Fruit fly (Drosophila melanogaster) whole organism, embryonic: ENCODE data around the gene Agpat2.

Source experiments
- Atf6 ChIP-seq: fragments of 200-800 bp; sonication (Bioruptor generic); IDR thresholded peaks from 2 replicates; pipeline ENCODE4 v1.3.6; 2022; ENCODE audit warnings: missing biosample characterization, missing genetic modification characterization
- Bteb2 ChIP-seq: fragments of 200-800 bp; sonication (Bioruptor generic); optimal IDR thresholded peaks from 2 replicates; lab custom pipeline; 2016; ENCODE audit warnings: missing biosample characterization, missing genetic modification characterization
- CG10267 ChIP-seq: fragments of 200-800 bp; sonication (Bioruptor generic); optimal IDR thresholded peaks from 2 replicates; lab custom pipeline; 2018; ENCODE audit warnings: missing biosample characterization, mild to moderate bottlenecking, missing genetic modification characterization, moderate library complexity
- CG10366 ChIP-seq: fragments of 200-800 bp; sonication (Bioruptor generic); IDR thresholded peaks from 2 replicates; pipeline ENCODE4 v1.3.6; 2022; ENCODE audit warnings: missing biosample characterization, missing genetic modification characterization
- CG10462 ChIP-seq: fragments of 200-800 bp; sonication (Bioruptor generic); optimal IDR thresholded peaks from 2 replicates; lab custom pipeline; 2016; ENCODE audit warnings: missing biosample characterization, missing genetic modification characterization
- CG11696 ChIP-seq: fragments of 200-800 bp; sonication (Bioruptor generic); IDR thresholded peaks from 2 replicates; pipeline ENCODE4 v1.3.6; 2022; ENCODE audit warnings: missing biosample characterization, missing genetic modification characterization
- CG11723 ChIP-seq: fragments of 200-800 bp; sonication (Bioruptor generic); optimal IDR thresholded peaks from 2 replicates; lab custom pipeline; 2017; ENCODE audit warnings: missing biosample characterization, mild to moderate bottlenecking, missing genetic modification characterization
- CG12071 ChIP-seq: fragments of 200-800 bp; sonication (Bioruptor generic); optimal IDR thresholded peaks from 3 replicates; lab custom pipeline; 2018; ENCODE audit warnings: missing biosample characterization, mild to moderate bottlenecking, missing genetic modification characterization
- CG12104 ChIP-seq: fragments of 200-800 bp; sonication (Bioruptor generic); optimal IDR thresholded peaks from 3 replicates; lab custom pipeline; 2016; ENCODE audit warnings: missing biosample characterization, missing genetic modification characterization
- CG13296 ChIP-seq: fragments of 200-800 bp; sonication (Bioruptor generic); optimal IDR thresholded peaks from 3 replicates; lab custom pipeline; 2018; ENCODE audit warnings: missing biosample characterization, mild to moderate bottlenecking, missing genetic modification characterization
- CG13424 ChIP-seq: fragments of 200-800 bp; sonication (Bioruptor generic); optimal IDR thresholded peaks from 2 replicates; lab custom pipeline; 2019; ENCODE audit warnings: missing biosample characterization, mild to moderate bottlenecking, missing genetic modification characterization, moderate library complexity
- CG14441 ChIP-seq: fragments of 200-800 bp; sonication (Bioruptor generic); IDR thresholded peaks from 2 replicates; pipeline ENCODE4 v1.3.6; 2022; ENCODE audit warnings: missing biosample characterization, missing genetic modification characterization
- CG1603 ChIP-seq: fragments of 200-800 bp; sonication (Bioruptor generic); optimal IDR thresholded peaks from 2 replicates; lab custom pipeline; 2019; ENCODE audit warnings: missing biosample characterization, mild to moderate bottlenecking, missing genetic modification characterization, moderate library complexity
- CG16813 ChIP-seq: fragments of 200-800 bp; sonication (Bioruptor generic); IDR thresholded peaks from 3 replicates; pipeline ENCODE4 v1.3.6; 2022; ENCODE audit warnings: missing biosample characterization, missing genetic modification characterization; ENCODE audit not compliant: partially characterized antibody
- CG16815 ChIP-seq: fragments of 200-800 bp; sonication (Bioruptor generic); optimal IDR thresholded peaks from 3 replicates; lab custom pipeline; 2017; ENCODE audit warnings: missing biosample characterization, mild to moderate bottlenecking, missing genetic modification characterization
- CG18599 ChIP-seq: fragments of 200-800 bp; sonication (Bioruptor generic); optimal IDR thresholded peaks from 3 replicates; lab custom pipeline; 2017; ENCODE audit warnings: missing biosample characterization, missing genetic modification characterization, mild to moderate bottlenecking, moderate library complexity, missing genetic modification reagents
- CG2889 ChIP-seq: fragments of 200-800 bp; sonication (Bioruptor generic); IDR thresholded peaks from 3 replicates; pipeline ENCODE4 v1.3.6; 2022; ENCODE audit warnings: missing biosample characterization, missing genetic modification characterization
- CG31365 ChIP-seq: fragments of 200-800 bp; sonication (Bioruptor generic); optimal IDR thresholded peaks from 2 replicates; lab custom pipeline; 2018; ENCODE audit warnings: missing biosample characterization, mild to moderate bottlenecking, missing genetic modification characterization
- CG4404 ChIP-seq: fragments of 200-800 bp; sonication (Bioruptor generic); IDR thresholded peaks from 2 replicates; pipeline ENCODE4 v1.3.6; 2022; ENCODE audit warnings: missing biosample characterization, missing genetic modification characterization
- CG4424 ChIP-seq: fragments of 200-800 bp; sonication (Bioruptor generic); optimal IDR thresholded peaks from 3 replicates; lab custom pipeline; 2016; ENCODE audit warnings: missing biosample characterization, missing genetic modification characterization
- Eip74EF ChIP-seq, 2 experiments: fragments of 200-800 bp in 1 of 2; fragments of >200 bp in 1 of 2; sonication (Bioruptor generic) in 1 of 2; optimal IDR thresholded peaks; 2 replicates each; lab custom pipeline; 2017 to 2019; ENCODE audit warnings: missing biosample characterization in 2 of 2, missing genetic modification characterization in 2 of 2, mild to moderate bottlenecking in 1 of 2, moderate library complexity in 1 of 2
- Gug ChIP-seq: fragments of 200-800 bp; sonication (Bioruptor generic); IDR thresholded peaks from 4 replicates; pipeline ENCODE4 v1.3.6; 2022; ENCODE audit warnings: missing biosample characterization, missing genetic modification characterization
- HLH3B ChIP-seq: fragments of 200-800 bp; sonication (Bioruptor generic); IDR thresholded peaks from 2 replicates; pipeline ENCODE4 v1.3.6; 2022; ENCODE audit warnings: missing biosample characterization, missing genetic modification characterization
- Hr51 ChIP-seq, 2 experiments: fragments of 200-800 bp; sonication (Bioruptor generic); optimal IDR thresholded peaks; 2 replicates in 1 of 2; 3 replicates in 1 of 2; lab custom pipeline; 2016 to 2018; ENCODE audit warnings: missing biosample characterization in 2 of 2, missing genetic modification characterization in 2 of 2, mild to moderate bottlenecking in 1 of 2, moderate library complexity in 1 of 2
- NC2α ChIP-seq: fragments of 200-800 bp; sonication (Bioruptor generic); optimal IDR thresholded peaks from 2 replicates; lab custom pipeline; 2016; ENCODE audit warnings: missing biosample characterization, missing genetic modification characterization
- Rfx ChIP-seq: fragments of 200-800 bp; sonication (Bioruptor generic); IDR thresholded peaks from 2 replicates; pipeline ENCODE4 v1.3.6; 2022; ENCODE audit warnings: missing biosample characterization, missing genetic modification characterization
- Sry-δ ChIP-seq: fragments of 200-800 bp; sonication (Bioruptor generic); optimal IDR thresholded peaks from 2 replicates; lab custom pipeline; 2016; ENCODE audit warnings: missing biosample characterization, missing genetic modification characterization
- Xrp1 ChIP-seq: fragments of 200-800 bp; sonication (Bioruptor generic); IDR thresholded peaks from 2 replicates; pipeline ENCODE4 v1.3.6; 2022; ENCODE audit warnings: missing biosample characterization, missing genetic modification characterization
- ase ChIP-seq: fragments of 200-800 bp; sonication (Bioruptor generic); IDR thresholded peaks from 3 replicates; pipeline ENCODE4 v1.3.6; 2022; ENCODE audit warnings: missing biosample characterization, missing genetic modification characterization
- cad ChIP-seq: fragments of >200 bp; optimal IDR thresholded peaks from 2 replicates; lab custom pipeline; 2017; ENCODE audit warnings: missing biosample characterization, missing genetic modification characterization
- chn ChIP-seq: fragments of 200-800 bp; sonication (Bioruptor generic); optimal IDR thresholded peaks from 2 replicates; lab custom pipeline; 2016; ENCODE audit warnings: missing biosample characterization, missing genetic modification characterization
- crc ChIP-seq: fragments of 200-800 bp; sonication (Bioruptor generic); optimal IDR thresholded peaks from 2 replicates; lab custom pipeline; 2016; ENCODE audit warnings: missing biosample characterization, missing genetic modification characterization
- dimm ChIP-seq: fragments of 200-800 bp; sonication (Bioruptor generic); IDR thresholded peaks from 2 replicates; pipeline ENCODE4 v1.3.6; 2022; ENCODE audit warnings: missing biosample characterization, missing genetic modification characterization
- fd96Cb ChIP-seq: fragments of 200-800 bp; sonication (Bioruptor generic); optimal IDR thresholded peaks from 2 replicates; lab custom pipeline; 2018; ENCODE audit warnings: missing biosample characterization, mild to moderate bottlenecking, missing genetic modification characterization, moderate library complexity
- gfzf ChIP-seq: fragments of 200-800 bp; sonication (Bioruptor generic); optimal IDR thresholded peaks from 2 replicates; lab custom pipeline; 2016; ENCODE audit warnings: missing biosample characterization, mild to moderate bottlenecking, missing genetic modification characterization, moderate library complexity
- hb ChIP-seq: fragments of 200-800 bp; sonication (Bioruptor generic); IDR thresholded peaks from 3 replicates; pipeline ENCODE4 v1.3.6; 2022; ENCODE audit warnings: missing biosample characterization, missing genetic modification characterization; ENCODE audit not compliant: partially characterized antibody
- her ChIP-seq: fragments of 200-800 bp; sonication (Bioruptor generic); optimal IDR thresholded peaks from 2 replicates; lab custom pipeline; 2016; ENCODE audit warnings: missing biosample characterization, missing genetic modification characterization
- jigr1 ChIP-seq: fragments of 200-800 bp; sonication (Bioruptor generic); IDR thresholded peaks from 3 replicates; pipeline ENCODE4 v1.3.6; 2022; ENCODE audit warnings: missing biosample characterization, missing genetic modification characterization
- klu ChIP-seq: fragments of 200-800 bp; sonication (Bioruptor generic); IDR thresholded peaks from 2 replicates; pipeline ENCODE4 v1.3.6; 2022; ENCODE audit warnings: missing biosample characterization, missing genetic modification characterization
- lilli ChIP-seq: fragments of 200-800 bp; sonication (Bioruptor generic); optimal IDR thresholded peaks from 3 replicates; lab custom pipeline; 2016; ENCODE audit warnings: missing biosample characterization, missing genetic modification characterization
- otp ChIP-seq: fragments of 200-800 bp; sonication (Bioruptor generic); IDR thresholded peaks from 3 replicates; pipeline ENCODE4, ENCODE4 v1.3.6; 2022; ENCODE audit warnings: missing biosample characterization, missing genetic modification characterization
- pnt ChIP-seq: fragments of 200-800 bp; sonication (Bioruptor generic); optimal IDR thresholded peaks from 3 replicates; lab custom pipeline; 2016; ENCODE audit warnings: missing biosample characterization, missing genetic modification characterization
- rib ChIP-seq: fragments of 200-800 bp; sonication (Bioruptor generic); IDR thresholded peaks from 2 replicates; pipeline ENCODE4 v1.3.6; 2022; ENCODE audit warnings: missing biosample characterization, missing genetic modification characterization
- sima ChIP-seq: fragments of 200-800 bp; sonication (Bioruptor generic); optimal IDR thresholded peaks from 2 replicates; lab custom pipeline; 2016; ENCODE audit warnings: missing biosample characterization, missing genetic modification characterization
- so ChIP-seq: fragments of 200-800 bp; sonication (Bioruptor generic); IDR thresholded peaks from 3 replicates; pipeline ENCODE4 v1.3.6; 2022; ENCODE audit warnings: missing biosample characterization, missing genetic modification characterization
- sug ChIP-seq: fragments of 200-800 bp; optimal IDR thresholded peaks from 2 replicates; lab custom pipeline; 2019; ENCODE audit warnings: missing biosample characterization, mild to moderate bottlenecking, missing genetic modification characterization, moderate library complexity
- tgo ChIP-seq: fragments of 200-800 bp; sonication (Bioruptor generic); IDR thresholded peaks from 3 replicates; pipeline ENCODE4 v1.3.6; 2022; ENCODE audit warnings: missing biosample characterization, missing genetic modification characterization
- trem ChIP-seq: fragments of 200-800 bp; optimal IDR thresholded peaks from 3 replicates; lab custom pipeline; 2019; ENCODE audit warnings: missing biosample characterization, mild to moderate bottlenecking, missing genetic modification characterization, moderate library complexity
- vfl ChIP-seq: fragments of 200-800 bp; sonication (Bioruptor generic); optimal IDR thresholded peaks from 2 replicates; lab custom pipeline; 2016; ENCODE audit warnings: missing biosample characterization, missing genetic modification characterization
- wdn ChIP-seq: fragments of 200-800 bp; sonication (Bioruptor generic); IDR thresholded peaks from 2 replicates; pipeline ENCODE4 v1.3.6; 2022; ENCODE audit warnings: missing biosample characterization, missing genetic modification characterization
- zfh1 ChIP-seq: fragments of 200-800 bp; sonication (Bioruptor generic); IDR thresholded peaks from 3 replicates; pipeline ENCODE4 v1.3.6; 2022; ENCODE audit warnings: missing biosample characterization, missing genetic modification characterization

Gene Agpat2

DNA sequence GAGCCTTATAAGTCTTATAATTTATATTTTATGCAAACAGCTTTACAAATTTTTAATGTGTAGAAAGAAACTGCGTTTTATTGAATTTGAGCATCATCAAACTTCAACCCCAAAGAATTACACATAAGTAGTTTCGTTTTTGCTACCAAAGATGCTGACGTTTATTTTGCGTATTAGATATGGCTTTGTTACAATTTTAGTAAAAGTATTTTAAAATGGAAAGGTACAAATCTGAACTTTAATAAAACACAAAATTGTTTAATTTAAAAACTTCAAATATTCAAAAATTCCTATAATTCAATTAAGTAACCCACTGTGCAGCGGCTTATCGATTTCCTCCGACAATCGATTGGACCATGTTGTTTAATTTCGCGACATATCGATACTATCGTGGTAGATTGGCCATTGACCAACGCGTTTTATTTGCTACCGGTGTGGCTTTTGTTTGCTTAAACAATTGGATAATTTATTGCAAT is 351 bp upstream of the Agpat2 start, which contains the start of gene prg:
TSS of gene prg (plus strand) at position 382 of the 476 bp plus-strand sequence.
- TF ChIP-seq CG2889 (GFP tag; lab: Robert Waterston, UW) (no peak), CG1603 (tag; lab: Kevin White, UChicago) (peak; percentile 57), Rfx (GFP tag; lab: Robert Waterston, UW) (peak; percentile 77), sug (tag; lab: Kevin White, UChicago) (peak; percentile 68), her (GFP tag; lab: Kevin White, UChicago) (peak; percentile 65), CG13424 (tag; lab: Kevin White, UChicago) (peak; percentile 72), vfl (GFP tag; lab: Kevin White, UChicago) (no peak), CG10267 (tag; lab: Kevin White, UChicago) (peak; percentile 71), so (peak; percentile 63; the same call in 1 of the 3 replicates), klu (GFP tag; lab: Robert Waterston, UW) (no peak), ase (GFP tag; lab: Robert Waterston, UW) (no peak), CG16815 (GFP tag; lab: Kevin White, UChicago) (peak; percentile 8), chn (peak; percentile 33), CG16813 (GFP tag; lab: Robert Waterston, UW) (peak; percentile 95), wdn (0 out of 2 replicates have a peak, but pooled peaks have one; percentile 32), pnt (GFP tag; lab: Kevin White, UChicago) (peak; percentile 13), Hr51 (GFP tag; optimal IDR thresholded peaks at IDR 0.05; lab: Kevin White, UChicago) (peak; percentile 45 to 69), tgo (peak; percentile 67), hb (GFP tag; lab: Robert Waterston, UW) (peak; percentile 95), Sry-δ (GFP tag; lab: Kevin White, UChicago) (peak; percentile 77), Eip74EF (GFP tag; optimal IDR thresholded peaks at IDR 0.05; lab: Kevin White, UChicago) (peak in 1 of 2 experiments; percentile 73), CG10366 (GFP tag; lab: Robert Waterston, UW) (peak; percentile 47), cad (GFP tag; lab: Kevin White, UChicago) (no peak), HLH3B (peak; percentile 26; the same call in 1 of the 2 replicates), dimm (no peak), CG11723 (peak; percentile 21), lilli (peak; percentile 74), CG12071 (no peak), Xrp1 (GFP tag; lab: Robert Waterston, UW) (peak; percentile 74), NC2α (GFP tag; lab: Kevin White, UChicago) (peak; percentile 42), CG12104 (peak; percentile 63), sima (no peak), CG10462 (GFP tag; lab: Kevin White, UChicago) (peak; percentile 34), crc (GFP tag; lab: Kevin White, UChicago) (peak; percentile 36), trem (peak; percentile 68), otp (GFP tag; lab: Robert Waterston, UW) (peak; percentile 45; the same call in 1 of the 3 replicates), CG18599 (GFP tag; lab: Kevin White, UChicago) (peak; percentile 30), CG14441 (peak; percentile 48; the same call in 1 of the 2 replicates), CG4404 (GFP tag; lab: Robert Waterston, UW) (no peak), CG4424 (peak; percentile 13), Bteb2 (GFP tag; lab: Kevin White, UChicago) (peak; percentile 72), rib (GFP tag; lab: Robert Waterston, UW) (peak; percentile 56; the same call in 1 of the 2 replicates), Gug (GFP tag; lab: Robert Waterston, UW) (peak; percentile 10; the same call in 1 of the 4 replicates), CG11696 (GFP tag; lab: Robert Waterston, UW) (peak; percentile 39; the same call in 1 of the 2 replicates), gfzf (GFP tag; lab: Kevin White, UChicago) (peak; percentile 26), fd96Cb (tag; lab: Kevin White, UChicago) (peak; percentile 48), CG31365 (tag; lab: Kevin White, UChicago) (no peak), jigr1 (GFP tag; lab: Robert Waterston, UW) (no peak), Atf6 (peak; percentile 72; the same call in 1 of the 2 replicates), CG13296 (GFP tag; lab: Kevin White, UChicago) (peak; percentile 75), zfh1 (GFP tag; lab: Robert Waterston, UW) (peak; percentile 16; the same call in 1 of the 3 replicates)
